Worm (Caenorhabditis elegans): Measurements from ENCODE around the gene F53B1.2.

F53B1.2 gene

ce11 chrX:2079536-2079935 is 29.2 kb upstream of the F53B1.2 start, which contains the start of gene F49H12.4:
Gene F49H12.4, plus strand, starts transcription at chrX:2079836.
- peak; percentile 44 for TF ChIP-seq aha-1 (tag)
- no peak for TF ChIP-seq lin-15B (tag; optimal IDR thresholded peaks at IDR 0.05)

- TF ChIP-seq lim-7 (GFP tag; IDR thresholded peaks at IDR 0.05) (no peak), aha-1 (tag) (peak; percentile 70)
Measured at ce11 chrX:2084019-2084418, 24.8 kb upstream of the F53B1.2 start, which contains the start of gene F49H12.3. Gene F49H12.3, plus strand, starts transcription at chrX:2084375.

ce11 chrX:2084988-2085387 is 23.8 kb upstream of the F53B1.2 start, which contains the start of gene F49H12.2:
Gene F49H12.2, plus strand, starts transcription at chrX:2085288.
- TF ChIP-seq nhr-111 (GFP tag; optimal IDR thresholded peaks at IDR 0.05): no peak
- peak; percentile 62 for TF ChIP-seq aha-1 (tag)
- TF ChIP-seq nhr-25 (tag; optimal IDR thresholded peaks at IDR 0.05; ENCODE audit: borderline replicate concordance, insufficient read depth): no peak
- no peak for TF ChIP-seq daf-19 (GFP tag; conservative IDR thresholded peaks at IDR 0.05)
- TF ChIP-seq lin-29 (GFP tag; IDR thresholded peaks at IDR 0.05): no peak
- no peak for TF ChIP-seq hif-1 (tag; optimal IDR thresholded peaks at IDR 0.05)
- no peak for TF ChIP-seq mxl-2 (GFP tag; conservative IDR thresholded peaks at IDR 0.05)
- no peak for TF ChIP-seq mes-2 (tag; optimal IDR thresholded peaks at IDR 0.05; ENCODE audit: poor library complexity, severe bottlenecking)
- no peak for TF ChIP-seq nhr-28 (tag; optimal IDR thresholded peaks at IDR 0.05)

DNA sequence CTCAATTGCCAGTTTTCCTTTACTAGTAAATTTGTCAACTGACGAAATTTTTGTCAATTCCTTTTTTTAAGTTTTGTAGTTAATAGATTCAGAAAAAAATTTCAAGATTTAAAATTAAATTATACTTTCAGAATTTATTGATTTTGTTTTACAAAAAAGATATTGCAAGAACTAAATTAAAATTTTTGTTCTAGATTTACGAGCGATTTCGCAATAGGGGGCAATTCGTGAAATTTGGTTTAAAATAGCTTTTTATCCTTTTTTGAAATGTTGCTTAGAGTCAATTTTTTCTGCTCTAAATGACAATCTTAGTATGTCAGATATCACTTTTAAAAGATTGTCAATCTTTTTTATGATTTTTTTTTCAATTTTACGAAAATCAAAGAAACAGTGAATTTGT is 23.3 kb upstream of the F53B1.2 start:
- TF ChIP-seq skn-1 (tag; optimal IDR thresholded peaks at IDR 0.05): no peak
- no peak for TF ChIP-seq fkh-10 (GFP tag; optimal IDR thresholded peaks at IDR 0.05)
- TF ChIP-seq nhr-10 (tag; optimal IDR thresholded peaks at IDR 0.05): no peak
- TF ChIP-seq snpc-1.2 (GFP tag; IDR thresholded peaks at IDR 0.05): no peak
- TF ChIP-seq F49E8.2 (tag; optimal IDR thresholded peaks at IDR 0.05; ENCODE audit: borderline replicate concordance): no peak
- TF ChIP-seq lin-38 (GFP tag; IDR thresholded peaks at IDR 0.05): no peak
- TF ChIP-seq dve-1 (tag; optimal IDR thresholded peaks at IDR 0.05; ENCODE audit: insufficient read depth): no peak
- no peak for TF ChIP-seq set-16 (GFP tag; IDR thresholded peaks at IDR 0.05)
- no peak for TF ChIP-seq madf-5 (GFP tag; IDR thresholded peaks at IDR 0.05)
- TF ChIP-seq nhr-237 (tag; optimal IDR thresholded peaks at IDR 0.05): no peak
- TF ChIP-seq hif-1 (tag; optimal IDR thresholded peaks at IDR 0.05): no peak
- no peak for TF ChIP-seq hmg-1.1 (GFP tag; IDR thresholded peaks at IDR 0.05)
- no peak for TF ChIP-seq mdt-29 (GFP tag; IDR thresholded peaks at IDR 0.05)
- no peak for TF ChIP-seq Y105C5A.15 (GFP tag; IDR thresholded peaks at IDR 0.05)
- no peak for TF ChIP-seq nhr-111 (GFP tag; optimal IDR thresholded peaks at IDR 0.05)
- no peak for TF ChIP-seq ZK337.2 (GFP tag; IDR thresholded peaks at IDR 0.05)
- TF ChIP-seq spr-3 (GFP tag; optimal IDR thresholded peaks at IDR 0.05): no peak
- TF ChIP-seq unc-39 (tag; optimal IDR thresholded peaks at IDR 0.05): no peak
- no peak for TF ChIP-seq zfp-3 (GFP tag; conservative IDR thresholded peaks at IDR 0.05)
- TF ChIP-seq F10B5.3 (tag; optimal IDR thresholded peaks at IDR 0.05): no peak

DNA sequence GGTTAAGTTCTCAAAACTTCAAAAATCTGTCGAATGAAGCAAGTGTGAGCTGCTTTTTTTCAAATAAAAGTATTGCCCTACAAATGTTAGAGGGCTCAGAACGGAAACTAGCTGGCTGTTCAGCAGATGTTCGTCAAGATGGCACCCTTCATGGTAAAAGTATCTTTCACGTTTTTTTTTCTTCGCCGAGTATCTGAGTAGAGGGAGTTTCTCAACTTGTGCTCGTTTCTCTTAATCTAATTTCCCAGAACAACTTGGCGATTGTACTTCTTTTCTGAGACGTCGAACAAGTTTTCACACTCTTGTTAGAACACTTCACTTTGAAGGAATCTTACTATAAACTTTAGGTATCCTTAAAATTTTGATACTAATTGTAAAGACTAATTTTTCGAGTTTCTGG is 21.1 kb upstream of the F53B1.2 start:
- TF ChIP-seq F44E2.7 (GFP tag; IDR thresholded peaks at IDR 0.05) (no peak), nhr-6 (tag; optimal IDR thresholded peaks at IDR 0.05) (no peak), daf-19 (GFP tag; conservative IDR thresholded peaks at IDR 0.05) (no peak), ces-1 (GFP tag; optimal IDR thresholded peaks at IDR 0.05) (peak; percentile 52), mxl-2 (GFP tag; conservative IDR thresholded peaks at IDR 0.05) (no peak), fkh-10 (GFP tag; optimal IDR thresholded peaks at IDR 0.05) (peak; percentile 62), sdz-12 (GFP tag; optimal IDR thresholded peaks at IDR 0.05) (no peak), daf-16 (GFP tag; optimal IDR thresholded peaks at IDR 0.05) (no peak), daf-16 (tag; optimal IDR thresholded peaks at IDR 0.05) (no peak)
